Worm (Caenorhabditis elegans): ENCODE results near the gene nhr-79.

DNA sequence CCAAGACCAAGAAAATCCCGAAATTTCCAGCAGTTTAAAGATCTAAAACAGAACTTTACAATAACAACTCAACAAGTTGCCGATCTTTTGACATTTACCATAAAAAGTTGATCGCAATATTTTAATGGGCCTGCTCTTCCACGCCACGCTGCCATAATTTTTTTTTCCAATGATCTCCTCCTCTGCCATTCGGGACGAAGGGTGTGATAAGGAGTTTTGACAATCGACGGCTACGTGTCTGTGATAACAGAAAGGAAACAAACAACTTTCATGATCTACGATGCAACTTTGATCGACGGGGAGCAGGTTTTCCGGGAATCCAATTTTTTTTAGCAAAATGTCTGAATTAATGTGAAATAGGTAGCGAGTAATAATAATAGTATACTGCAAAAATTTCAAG lies 4.8 kb downstream of the nhr-79 start:
- TF ChIP-seq tra-4 (tag; optimal IDR thresholded peaks at IDR 0.05): no peak
- TF ChIP-seq sea-1 (GFP tag; conservative IDR thresholded peaks at IDR 0.05): no peak

Measured in whole organism, early embryonic.